Worm (Caenorhabditis elegans) whole organism, L1 larva: Measurements from ENCODE around the gene fbxb-25.

Experiments
- C34B4.2 ChIP-seq: sonication (generic microtip); optimal IDR thresholded peaks from 2 replicates; lab custom pipeline; 2017; ENCODE audit warnings: mild to moderate bottlenecking, missing genetic modification characterization, missing compliant biosample characterization
- ama-1 ChIP-seq: fragments of 150-350 bp; optimal IDR thresholded peaks from 2 replicates; lab custom pipeline; 2014
- jun-1 ChIP-seq: fragments of 150-350 bp; optimal IDR thresholded peaks from 2 replicates; lab custom pipeline; 2014; ENCODE audit warnings: missing biosample characterization, missing genetic modification reagents, missing genetic modification characterization
- lin-13 ChIP-seq: fragments of 150-350 bp; optimal IDR thresholded peaks from 2 replicates; lab custom pipeline; 2014; ENCODE audit warnings: missing biosample characterization, missing genetic modification reagents, missing genetic modification characterization
- nhr-11 ChIP-seq: fragments of 150-350 bp; optimal IDR thresholded peaks from 2 replicates; lab custom pipeline; 2014; ENCODE audit warnings: missing biosample characterization, missing genetic modification characterization
- nhr-12 ChIP-seq: sonication (generic microtip); optimal IDR thresholded peaks from 2 replicates; lab custom pipeline; 2017; ENCODE audit warnings: missing biosample characterization, missing genetic modification characterization
- nhr-90 ChIP-seq: sonication (generic microtip); optimal IDR thresholded peaks from 2 replicates; lab custom pipeline; 2016; ENCODE audit warnings: mild to moderate bottlenecking, missing genetic modification characterization, missing compliant biosample characterization; ENCODE audit not compliant: poor library complexity
- snu-23 ChIP-seq: sonication (generic microtip); optimal IDR thresholded peaks from 2 replicates; lab custom pipeline; 2016; ENCODE audit warnings: missing genetic modification characterization, missing compliant biosample characterization

ce11 chrII:1692827-1693226 is 9.0 kb downstream of the fbxb-25 start, which contains the start of gene fbxc-21:
- TF ChIP-seq snu-23 (GFP tag; lab: Kevin White, UChicago) (no peak), lin-13 (GFP tag; lab: Kevin White, UChicago) (no peak), jun-1 (tag; lab: Kevin White, UChicago) (no peak), nhr-11 (tag; lab: Kevin White, UChicago) (no peak), ama-1 (lab: Kevin White, UChicago) (no peak), nhr-90 (tag; lab: Kevin White, UChicago) (no peak), C34B4.2 (tag; lab: Kevin White, UChicago) (no peak), nhr-12 (tag; lab: Kevin White, UChicago) (no peak)
